Worm (Caenorhabditis elegans) whole organism, L2 larva: Measurements from ENCODE around the gene cut-6.

Experiments used
- C34F6.9 ChIP-seq: fragments of 150-350 bp; optimal IDR thresholded peaks from 2 replicates; lab custom pipeline; 2014; ENCODE audit warnings: missing biosample characterization, missing genetic modification characterization
- F13H6.1 ChIP-seq: sonication (generic microtip); optimal IDR thresholded peaks from 2 replicates; lab custom pipeline; 2016; ENCODE audit warnings: missing genetic modification characterization, missing compliant biosample characterization
- R02D3.7 ChIP-seq: fragments of 150-350 bp; optimal IDR thresholded peaks from 2 replicates; lab custom pipeline; 2014; ENCODE audit warnings: missing biosample characterization, missing genetic modification characterization
- Y55F3AM.14 ChIP-seq: fragments of 200-800 bp; sonication (Bioruptor generic); optimal IDR thresholded peaks from 2 replicates; lab custom pipeline; 2018; ENCODE audit warnings: mild to moderate bottlenecking, missing genetic modification characterization, missing compliant biosample characterization
- ZK546.5 ChIP-seq: sonication (generic microtip); optimal IDR thresholded peaks from 2 replicates; lab custom pipeline; 2017; ENCODE audit warnings: missing biosample characterization, missing genetic modification characterization
- alr-1 ChIP-seq: fragments of 150-350 bp; optimal IDR thresholded peaks from 2 replicates; lab custom pipeline; 2014; ENCODE audit warnings: missing biosample characterization, missing genetic modification characterization
- aly-2 ChIP-seq: fragments of 150-350 bp; optimal IDR thresholded peaks from 2 replicates; lab custom pipeline; 2014; ENCODE audit warnings: missing biosample characterization, missing genetic modification characterization
- ama-1 ChIP-seq: fragments of 150-350 bp; optimal IDR thresholded peaks from 2 replicates; lab custom pipeline; 2018; ENCODE audit warnings: inconsistent platforms
- blmp-1 ChIP-seq: sonication (generic microtip); optimal IDR thresholded peaks from 2 replicates; lab custom pipeline; 2017; ENCODE audit warnings: missing genetic modification characterization, mild to moderate bottlenecking, missing compliant biosample characterization, antibody characterized with exemption, moderate library complexity; ENCODE audit not compliant: insufficient read depth
- ceh-16 ChIP-seq: fragments of 150-350 bp; optimal IDR thresholded peaks from 2 replicates; lab custom pipeline; 2014; ENCODE audit warnings: missing biosample characterization, missing genetic modification characterization
- ceh-82 ChIP-seq: fragments of 150-350 bp; optimal IDR thresholded peaks from 2 replicates; lab custom pipeline; 2014; ENCODE audit warnings: missing biosample characterization, missing genetic modification characterization
- crh-2 ChIP-seq: sonication (generic microtip); optimal IDR thresholded peaks from 2 replicates; lab custom pipeline; 2017; ENCODE audit warnings: missing biosample characterization, missing genetic modification characterization
- dmd-4 ChIP-seq: sonication (generic microtip); optimal IDR thresholded peaks from 2 replicates; lab custom pipeline; 2017; ENCODE audit warnings: missing biosample characterization, missing genetic modification characterization
- egl-27 ChIP-seq: sonication (generic microtip); optimal IDR thresholded peaks from 3 replicates; lab custom pipeline; 2017; ENCODE audit warnings: missing biosample characterization, missing genetic modification reagents, missing genetic modification characterization
- elt-1 ChIP-seq: fragments of 150-350 bp; optimal IDR thresholded peaks from 2 replicates; lab custom pipeline; 2014; ENCODE audit warnings: missing biosample characterization, missing genetic modification characterization
- elt-3 ChIP-seq: sonication (generic microtip); optimal IDR thresholded peaks from 2 replicates; lab custom pipeline; 2017; ENCODE audit warnings: missing biosample characterization, missing genetic modification characterization
- fos-1 ChIP-seq: fragments of 150-350 bp; optimal IDR thresholded peaks from 2 replicates; lab custom pipeline; 2014; ENCODE audit warnings: missing biosample characterization, missing genetic modification characterization
- gmeb-1 ChIP-seq: fragments of 150-350 bp; optimal IDR thresholded peaks from 2 replicates; lab custom pipeline; 2014; ENCODE audit warnings: missing biosample characterization, missing genetic modification characterization
- lin-11 ChIP-seq: fragments of 150-350 bp; sonication (generic microtip); optimal IDR thresholded peaks from 2 replicates; lab custom pipeline; 2014; ENCODE audit warnings: missing biosample characterization, missing genetic modification characterization, inconsistent platforms, mixed read lengths
- lin-13 ChIP-seq: fragments of 150-350 bp; optimal IDR thresholded peaks from 2 replicates; lab custom pipeline; 2014; ENCODE audit warnings: missing biosample characterization, missing genetic modification reagents, missing genetic modification characterization
- lsy-2 ChIP-seq, 2 experiments: fragments of 150-350 bp in 1 of 2; sonication (generic microtip) in 1 of 2; optimal IDR thresholded peaks; 2 replicates each; lab custom pipeline; 2014 to 2017; ENCODE audit warnings: missing biosample characterization in 2 of 2, missing genetic modification characterization in 2 of 2
- mab-5 ChIP-seq: fragments of 150-350 bp; optimal IDR thresholded peaks from 2 replicates; lab custom pipeline; 2014; ENCODE audit warnings: missing biosample characterization, missing genetic modification characterization
- mbf-1 ChIP-seq: sonication (generic microtip); optimal IDR thresholded peaks from 2 replicates; lab custom pipeline; 2017; ENCODE audit warnings: missing biosample characterization, missing genetic modification characterization
- mdl-1 ChIP-seq, 2 experiments: fragments of 150-350 bp in 1 of 2; sonication (generic microtip) in 1 of 2; optimal IDR thresholded peaks; 2 replicates each; lab custom pipeline; 2017; ENCODE audit warnings: missing biosample characterization in 2 of 2, missing genetic modification characterization in 2 of 2
- nhr-10 ChIP-seq: sonication (generic microtip); optimal IDR thresholded peaks from 2 replicates; lab custom pipeline; 2017; ENCODE audit warnings: missing biosample characterization, missing genetic modification characterization
- nhr-11 ChIP-seq: fragments of 150-350 bp; optimal IDR thresholded peaks from 2 replicates; lab custom pipeline; 2014; ENCODE audit warnings: missing biosample characterization, missing genetic modification characterization
- nhr-12 ChIP-seq: fragments of 150-350 bp; optimal IDR thresholded peaks from 2 replicates; lab custom pipeline; 2014; ENCODE audit warnings: missing biosample characterization, missing genetic modification characterization
- nhr-129 ChIP-seq: fragments of 150-350 bp; optimal IDR thresholded peaks from 2 replicates; lab custom pipeline; 2014; ENCODE audit warnings: missing biosample characterization, missing genetic modification characterization
- nhr-21 ChIP-seq: fragments of 150-350 bp; optimal IDR thresholded peaks from 2 replicates; lab custom pipeline; 2014; ENCODE audit warnings: missing biosample characterization, missing genetic modification characterization
- nhr-23 ChIP-seq: fragments of 150-350 bp; optimal IDR thresholded peaks from 2 replicates; lab custom pipeline; 2014; ENCODE audit warnings: missing biosample characterization, missing genetic modification reagents, missing genetic modification characterization
- nhr-237 ChIP-seq: fragments of 150-350 bp; optimal IDR thresholded peaks from 2 replicates; lab custom pipeline; 2014; ENCODE audit warnings: missing biosample characterization, missing genetic modification characterization
- nhr-25 ChIP-seq: fragments of 150-350 bp; sonication (generic microtip); optimal IDR thresholded peaks from 3 replicates; lab custom pipeline; 2014; ENCODE audit warnings: missing biosample characterization, missing genetic modification characterization
- nhr-6 ChIP-seq: fragments of 150-350 bp; optimal IDR thresholded peaks from 2 replicates; lab custom pipeline; 2014; ENCODE audit warnings: missing biosample characterization, missing genetic modification characterization
- nhr-77 ChIP-seq: fragments of 150-350 bp; optimal IDR thresholded peaks from 2 replicates; lab custom pipeline; 2014; ENCODE audit warnings: missing biosample characterization, missing genetic modification characterization
- peb-1 ChIP-seq: fragments of 150-350 bp; optimal IDR thresholded peaks from 2 replicates; lab custom pipeline; 2014; ENCODE audit warnings: missing biosample characterization, missing genetic modification characterization
- sem-4 ChIP-seq: fragments of 150-350 bp; optimal IDR thresholded peaks from 2 replicates; lab custom pipeline; 2014; ENCODE audit warnings: missing biosample characterization, missing genetic modification reagents, missing genetic modification characterization
- skn-1 ChIP-seq: sonication (generic microtip); optimal IDR thresholded peaks from 2 replicates; lab custom pipeline; 2017; ENCODE audit warnings: missing biosample characterization, missing genetic modification characterization
- sma-3 ChIP-seq: sonication (generic microtip); optimal IDR thresholded peaks from 2 replicates; lab custom pipeline; 2016; ENCODE audit warnings: missing genetic modification reagents, missing genetic modification characterization, missing compliant biosample characterization
- sma-9 ChIP-seq, 2 experiments: fragments of 150-350 bp in 1 of 2; sonication (generic microtip) in 1 of 2; optimal IDR thresholded peaks; 2 replicates each; lab custom pipeline; 2014 to 2016; ENCODE audit warnings: missing genetic modification characterization in 2 of 2, mild to moderate bottlenecking in 1 of 2, missing biosample characterization in 1 of 2, missing compliant biosample characterization in 1 of 2, missing genetic modification reagents in 1 of 2, moderate library complexity in 1 of 2
- snpc-4 ChIP-seq: fragments of 150-350 bp; optimal IDR thresholded peaks from 2 replicates; lab custom pipeline; 2014; ENCODE audit warnings: missing biosample characterization, missing genetic modification characterization
- unc-39 ChIP-seq: fragments of 150-350 bp; optimal IDR thresholded peaks from 2 replicates; lab custom pipeline; 2014; ENCODE audit warnings: missing biosample characterization, missing genetic modification characterization
- unc-55 ChIP-seq: fragments of 150-350 bp; sonication (generic microtip); optimal IDR thresholded peaks from 3 replicates; lab custom pipeline; 2014; ENCODE audit warnings: missing biosample characterization, missing genetic modification reagents, missing genetic modification characterization
- unc-62 ChIP-seq: fragments of 150-350 bp; optimal IDR thresholded peaks from 2 replicates; lab custom pipeline; 2014; ENCODE audit warnings: missing biosample characterization, missing genetic modification reagents, missing genetic modification characterization
- zag-1 ChIP-seq: fragments of 150-350 bp; optimal IDR thresholded peaks from 2 replicates; lab custom pipeline; 2014; ENCODE audit warnings: missing biosample characterization, missing genetic modification characterization
- ztf-1 ChIP-seq: fragments of 200-800 bp; sonication (Bioruptor generic); conservative IDR thresholded peaks from 2 replicates; pipeline ENCODE4 v1.3.6; 2022; ENCODE audit warnings: missing genetic modification characterization, missing compliant biosample characterization
- ztf-11 ChIP-seq: sonication (generic microtip); optimal IDR thresholded peaks from 2 replicates; lab custom pipeline; 2017; ENCODE audit warnings: missing biosample characterization, missing genetic modification characterization
- ztf-4 ChIP-seq: fragments of 150-350 bp; optimal IDR thresholded peaks from 2 replicates; lab custom pipeline; 2014; ENCODE audit warnings: missing biosample characterization, missing genetic modification characterization

Gene cut-6

ce11 chrIII:10880083-10880482, 31.2 kb upstream of the cut-6 start, which contains the start of gene C44B9.3:
C44B9.3 (minus strand) TSS chrIII:10880183.
- TF ChIP-seq mdl-1 (tag; optimal IDR thresholded peaks at IDR 0.05; lab: Kevin White, UChicago) = no peak
- TF ChIP-seq crh-2 (tag; lab: Kevin White, UChicago) = no peak
- no peak for TF ChIP-seq snpc-4 (tag; lab: Kevin White, UChicago)
- no peak for TF ChIP-seq sma-9 (GFP tag; optimal IDR thresholded peaks at IDR 0.05; lab: Kevin White, UChicago)
- no peak for TF ChIP-seq sma-9 (tag; optimal IDR thresholded peaks at IDR 0.05; lab: Kevin White, UChicago)
- TF ChIP-seq peb-1 (tag; lab: Kevin White, UChicago) = no peak
- TF ChIP-seq unc-62 (GFP tag; lab: Kevin White, UChicago) = no peak
- no peak for TF ChIP-seq dmd-4 (tag; lab: Kevin White, UChicago)
- TF ChIP-seq sem-4 (tag; lab: Kevin White, UChicago) = no peak
- no peak for TF ChIP-seq lin-11 (tag; lab: Kevin White, UChicago)
- no peak for TF ChIP-seq alr-1 (tag; lab: Kevin White, UChicago)
- TF ChIP-seq skn-1 (tag; lab: Kevin White, UChicago) = no peak
- no peak for TF ChIP-seq elt-1
- TF ChIP-seq F13H6.1 = no peak
- TF ChIP-seq nhr-12 (tag; lab: Kevin White, UChicago) = no peak
- no peak for TF ChIP-seq Y55F3AM.14 (GFP tag; lab: Kevin White, UChicago)
- TF ChIP-seq ztf-11 = no peak
- no peak for TF ChIP-seq unc-39 (tag; lab: Kevin White, UChicago)
- no peak for TF ChIP-seq zag-1 (tag; lab: Kevin White, UChicago)
- no peak for TF ChIP-seq mbf-1
- TF ChIP-seq blmp-1 = no peak

- TF ChIP-seq lsy-2 (tag; optimal IDR thresholded peaks at IDR 0.05; lab: Kevin White, UChicago) (no peak), unc-55 (GFP tag; lab: Kevin White, UChicago) (no peak), unc-62 (GFP tag; lab: Kevin White, UChicago) (no peak), mbf-1 (no peak), mdl-1 (tag; optimal IDR thresholded peaks at IDR 0.05; lab: Kevin White, UChicago) (no peak), skn-1 (tag; lab: Kevin White, UChicago) (no peak), ama-1 (lab: Kevin White, UChicago) (no peak), sma-3 (GFP tag; lab: Kevin White, UChicago) (no peak), elt-3 (no peak)
Observed at ce11 chrIII:10881462-10881861, 29.8 kb upstream of the cut-6 start, which contains the start of gene athp-1. athp-1 (plus strand) TSS chrIII:10881766.

- TF ChIP-seq sma-3 (GFP tag; lab: Kevin White, UChicago) (peak; percentile 82), alr-1 (tag; lab: Kevin White, UChicago) (no peak), ztf-4 (tag; lab: Kevin White, UChicago) (no peak), fos-1 (no peak), nhr-12 (tag; lab: Kevin White, UChicago) (no peak), mab-5 (tag; lab: Kevin White, UChicago) (peak; percentile 40), nhr-77 (tag; lab: Kevin White, UChicago) (no peak), ZK546.5 (no peak), unc-39 (tag; lab: Kevin White, UChicago) (no peak), aly-2 (tag; lab: Kevin White, UChicago) (no peak), skn-1 (tag; lab: Kevin White, UChicago) (no peak), ceh-16 (tag; lab: Kevin White, UChicago) (no peak), gmeb-1 (tag; lab: Kevin White, UChicago) (peak; percentile 77), nhr-129 (peak; percentile 34), sem-4 (tag; lab: Kevin White, UChicago) (no peak), elt-3 (no peak), ceh-82 (tag; lab: Kevin White, UChicago) (no peak), nhr-11 (no peak), lin-13 (GFP tag; lab: Kevin White, UChicago) (peak; percentile 62), nhr-10 (no peak), ztf-1 (GFP tag; lab: Robert Waterston, UW) (no peak), C34F6.9 (tag; lab: Kevin White, UChicago) (peak; percentile 86), ztf-11 (no peak), lsy-2 (tag; optimal IDR thresholded peaks at IDR 0.05; lab: Kevin White, UChicago) (peak; percentile 59 to 84), elt-1 (no peak), crh-2 (tag; lab: Kevin White, UChicago) (peak; percentile 60), mbf-1 (no peak), R02D3.7 (no peak), nhr-21 (tag; lab: Kevin White, UChicago) (peak; percentile 52), dmd-4 (tag; lab: Kevin White, UChicago) (no peak), nhr-25 (tag; lab: Kevin White, UChicago) (peak; percentile 58), blmp-1 (no peak), mdl-1 (tag; optimal IDR thresholded peaks at IDR 0.05; lab: Kevin White, UChicago) (no peak), ama-1 (lab: Kevin White, UChicago) (no peak), zag-1 (tag; lab: Kevin White, UChicago) (no peak), nhr-6 (tag; lab: Kevin White, UChicago) (peak; percentile 74), nhr-23 (tag; lab: Kevin White, UChicago) (no peak), nhr-237 (no peak), egl-27 (tag; lab: Kevin White, UChicago) (no peak), unc-55 (GFP tag; lab: Kevin White, UChicago) (peak; percentile 82), sma-9 (GFP tag; optimal IDR thresholded peaks at IDR 0.05; lab: Kevin White, UChicago) (no peak), sma-9 (tag; optimal IDR thresholded peaks at IDR 0.05; lab: Kevin White, UChicago) (no peak), unc-62 (GFP tag; lab: Kevin White, UChicago) (no peak)
Observed at ce11 chrIII:10881996-10882395, 29.3 kb upstream of the cut-6 start.
